Fruit fly (Drosophila melanogaster): ENCODE measurements around the gene CG34161.

DNA sequence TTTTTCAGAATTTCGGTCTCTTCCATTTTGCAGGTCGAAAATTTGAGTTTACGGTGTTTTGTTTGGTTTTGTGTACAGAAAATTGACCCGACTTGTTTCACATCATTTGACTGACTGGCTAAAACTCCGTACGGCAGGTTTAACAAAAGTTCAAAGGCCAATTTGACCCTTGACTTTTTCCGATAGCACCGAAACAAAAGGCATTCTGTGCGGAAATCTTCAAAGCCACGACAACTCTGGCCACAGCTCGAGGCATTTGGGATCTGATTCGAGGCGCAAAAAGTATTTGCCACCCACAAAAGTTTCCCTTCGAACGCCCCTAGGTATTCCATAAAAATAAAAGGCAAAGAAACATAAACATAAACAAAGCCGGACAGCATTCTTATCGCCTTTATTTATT is 3.8 kb downstream of the CG34161 start, which contains the start of gene w-cup:
- no peak for TF ChIP-seq Pif1A (GFP tag; optimal IDR thresholded peaks at IDR 0.05)
- TF ChIP-seq CG15710 (tag; optimal IDR thresholded peaks at IDR 0.05) = no peak
- no peak for TF ChIP-seq CG10348 (GFP tag; IDR thresholded peaks at IDR 0.05)
- TF ChIP-seq CG4496 (GFP tag; IDR thresholded peaks at IDR 0.05) = no peak
- TF ChIP-seq Snoo (tag; optimal IDR thresholded peaks at IDR 0.05) = no peak
- TF ChIP-seq Ets98B (GFP tag; IDR thresholded peaks at IDR 0.05) = no peak
- no peak for TF ChIP-seq fd96Ca (GFP tag; IDR thresholded peaks at IDR 0.05)
- no peak for TF ChIP-seq CG14655 (GFP tag; optimal IDR thresholded peaks at IDR 0.05)
- no peak for TF ChIP-seq EcR (GFP tag; optimal IDR thresholded peaks at IDR 0.05)
- TF ChIP-seq CG32121 (GFP tag; IDR thresholded peaks at IDR 0.05) = no peak
- no peak for TF ChIP-seq CG9948 (tag; optimal IDR thresholded peaks at IDR 0.05)
- TF ChIP-seq CG17806 (tag; optimal IDR thresholded peaks at IDR 0.05) = no peak
- no peak for TF ChIP-seq CG34367 (tag; optimal IDR thresholded peaks at IDR 0.05)
